Fruit fly (Drosophila melanogaster) whole organism, pupa: Measurements from ENCODE around the gene CG44227.

Experiments used
- CG10348 ChIP-seq: fragments of 200-800 bp; sonication (Bioruptor generic); IDR thresholded peaks from 2 replicates; pipeline ENCODE4 v1.3.6; 2022; ENCODE audit warnings: missing biosample characterization, missing genetic modification characterization
- CG12605 ChIP-seq: fragments of 200-800 bp; sonication (Bioruptor generic); IDR thresholded peaks from 2 replicates; pipeline ENCODE4 v1.3.6; 2022; ENCODE audit warnings: missing biosample characterization, missing genetic modification characterization
- CG13204 ChIP-seq: fragments of 200-800 bp; sonication (Bioruptor generic); optimal IDR thresholded peaks from 2 replicates; lab custom pipeline; 2018; ENCODE audit warnings: missing biosample characterization, mild to moderate bottlenecking, missing genetic modification characterization, moderate library complexity
- CG14655 ChIP-seq: fragments of 200-800 bp; sonication (Bioruptor generic); optimal IDR thresholded peaks from 3 replicates; lab custom pipeline; 2017; ENCODE audit warnings: mild to moderate bottlenecking, missing biosample characterization, missing genetic modification reagents, missing genetic modification characterization
- CG15710 ChIP-seq: fragments of 200-800 bp; sonication (Bioruptor generic); optimal IDR thresholded peaks from 2 replicates; lab custom pipeline; 2018; ENCODE audit warnings: missing biosample characterization, mild to moderate bottlenecking, missing genetic modification characterization, moderate library complexity
- CG17806 ChIP-seq: fragments of 200-800 bp; sonication (Bioruptor generic); optimal IDR thresholded peaks from 2 replicates; lab custom pipeline; 2018; ENCODE audit warnings: missing biosample characterization, mild to moderate bottlenecking, missing genetic modification characterization, moderate library complexity
- CG32121 ChIP-seq: fragments of 200-800 bp; sonication (Bioruptor generic); IDR thresholded peaks from 2 replicates; pipeline ENCODE4 v1.3.6; 2022; ENCODE audit warnings: missing biosample characterization, missing genetic modification characterization
- CG34367 ChIP-seq: fragments of 200-800 bp; sonication (Bioruptor generic); optimal IDR thresholded peaks from 2 replicates; lab custom pipeline; 2018; ENCODE audit warnings: missing biosample characterization, mild to moderate bottlenecking, missing genetic modification characterization
- CG4496 ChIP-seq: fragments of 200-800 bp; sonication (Bioruptor generic); IDR thresholded peaks from 3 replicates; pipeline ENCODE4 v1.3.6; 2022; ENCODE audit warnings: missing biosample characterization, missing genetic modification characterization
- CG8159 ChIP-seq: fragments of 200-800 bp; sonication (Bioruptor generic); optimal IDR thresholded peaks from 3 replicates; lab custom pipeline; 2018; ENCODE audit warnings: missing biosample characterization, mild to moderate bottlenecking, missing genetic modification characterization, moderate library complexity
- CG8301 ChIP-seq: fragments of 200-800 bp; sonication (Bioruptor generic); optimal IDR thresholded peaks from 2 replicates; lab custom pipeline; 2018; ENCODE audit warnings: missing biosample characterization, mild to moderate bottlenecking, missing genetic modification characterization
- CG9948 ChIP-seq: fragments of 200-800 bp; sonication (Bioruptor generic); optimal IDR thresholded peaks from 2 replicates; lab custom pipeline; 2018; ENCODE audit warnings: missing biosample characterization, mild to moderate bottlenecking, missing genetic modification characterization, moderate library complexity
- D1 ChIP-seq: fragments of 200-800 bp; sonication (Bioruptor generic); optimal IDR thresholded peaks from 2 replicates; lab custom pipeline; 2018; ENCODE audit warnings: missing biosample characterization, mild to moderate bottlenecking, missing genetic modification characterization, moderate library complexity
- EcR ChIP-seq: fragments of 200-800 bp; sonication (Bioruptor generic); optimal IDR thresholded peaks from 3 replicates; lab custom pipeline; 2019; ENCODE audit warnings: missing biosample characterization, missing genetic modification characterization, mild to moderate bottlenecking, moderate library complexity, missing genetic modification reagents
- Ets98B ChIP-seq: fragments of 200-800 bp; sonication (Bioruptor generic); IDR thresholded peaks from 2 replicates; pipeline ENCODE4 v1.3.6; 2022; ENCODE audit warnings: missing biosample characterization, missing genetic modification characterization
- Pif1A ChIP-seq: fragments of 200-800 bp; sonication (Bioruptor generic); optimal IDR thresholded peaks from 3 replicates; lab custom pipeline; 2016; ENCODE audit warnings: missing biosample characterization, missing genetic modification characterization
- Pif1B ChIP-seq: fragments of 200-800 bp; sonication (Bioruptor generic); optimal IDR thresholded peaks from 3 replicates; lab custom pipeline; 2016; ENCODE audit warnings: missing biosample characterization, missing genetic modification characterization
- Snoo ChIP-seq: fragments of 200-800 bp; sonication (Bioruptor generic); optimal IDR thresholded peaks from 3 replicates; lab custom pipeline; 2017; ENCODE audit warnings: missing biosample characterization, mild to moderate bottlenecking, missing genetic modification characterization, inconsistent platforms
- fd96Ca ChIP-seq: fragments of 200-800 bp; sonication (Bioruptor generic); IDR thresholded peaks from 3 replicates; pipeline ENCODE4 v1.3.6; 2022; ENCODE audit warnings: missing biosample characterization, missing genetic modification characterization
- gl ChIP-seq: fragments of 200-800 bp; sonication (Bioruptor generic); optimal IDR thresholded peaks from 2 replicates; lab custom pipeline; 2018; ENCODE audit warnings: missing biosample characterization, mild to moderate bottlenecking, missing genetic modification characterization
- rn ChIP-seq: fragments of 200-800 bp; sonication (Bioruptor generic); IDR thresholded peaks from 2 replicates; pipeline ENCODE4 v1.3.6; 2022; ENCODE audit warnings: missing biosample characterization, missing genetic modification characterization

Gene CG44227

DNA sequence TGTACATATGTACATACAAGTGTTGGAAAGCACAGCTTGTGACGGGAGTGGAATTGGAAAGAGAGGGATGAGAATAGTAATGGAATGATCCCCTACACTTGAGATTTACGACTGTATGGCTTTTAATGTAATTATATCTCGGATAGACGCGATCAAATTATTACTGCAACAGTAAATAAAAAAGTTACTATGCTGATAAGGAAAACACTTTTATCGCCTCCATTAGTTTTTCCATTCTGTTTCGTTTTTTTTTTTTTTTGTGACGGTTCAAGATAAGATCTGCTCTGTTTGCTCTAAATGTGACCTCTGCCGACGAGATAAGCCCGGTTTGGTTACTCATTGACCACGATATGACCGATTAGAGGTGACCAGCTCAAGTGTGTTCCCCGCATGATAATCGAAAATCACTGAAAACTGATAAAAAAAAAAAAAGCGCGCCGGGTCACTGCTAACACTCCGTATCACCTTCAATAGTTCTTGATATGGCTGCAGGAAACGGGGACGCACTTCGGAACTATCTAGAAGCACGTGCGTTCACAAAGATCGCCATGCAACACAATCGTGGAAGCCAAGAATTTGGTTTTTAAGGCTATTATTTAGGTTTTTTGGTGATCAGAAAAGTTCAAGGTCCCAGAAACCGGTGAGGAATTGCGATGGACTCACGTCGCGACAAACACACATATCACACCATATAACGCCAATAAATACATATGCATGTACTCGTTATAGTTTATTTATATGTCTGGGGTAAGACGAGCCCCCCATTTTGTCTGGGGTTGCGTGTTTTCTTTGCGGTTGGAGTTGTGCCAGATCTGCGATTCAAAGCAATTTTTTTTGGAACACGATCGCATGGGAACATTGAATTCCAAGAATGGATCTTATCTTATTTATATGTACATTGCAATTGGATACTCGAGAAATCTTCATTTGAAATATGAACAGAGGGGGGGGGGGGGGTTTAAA, 14.2 kb downstream of the CG44227 start, which contains the start of gene p:
TSS of gene p (minus strand) at position 156 of the 963 bp plus-strand sequence.
- TF ChIP-seq CG8301 (peak; percentile 49), CG32121 (GFP tag; lab: Robert Waterston, UW) (no peak), Pif1B (GFP tag; lab: Kevin White, UChicago) (peak; percentile 16), gl (tag; lab: Kevin White, UChicago) (peak; percentile 20), CG10348 (no peak), Snoo (tag; lab: Kevin White, UChicago) (no peak), CG15710 (tag; lab: Kevin White, UChicago) (peak; percentile 46), Pif1A (GFP tag; lab: Kevin White, UChicago) (peak; percentile 37), CG14655 (GFP tag; lab: Kevin White, UChicago) (peak; percentile 53), CG9948 (peak; percentile 46), CG8159 (peak; percentile 58), fd96Ca (no peak), CG12605 (peak; percentile 50; the same call in 1 of the 2 replicates), CG17806 (peak; percentile 49), rn (no peak), EcR (GFP tag; lab: Kevin White, UChicago) (no peak), D1 (tag; lab: Kevin White, UChicago) (peak; percentile 17), CG13204 (GFP tag; lab: Kevin White, UChicago) (no peak), CG4496 (GFP tag; lab: Robert Waterston, UW) (peak; percentile 42; the same call in 1 of the 3 replicates), CG34367 (tag; lab: Kevin White, UChicago) (peak; percentile 40), Ets98B (GFP tag; lab: Robert Waterston, UW) (peak; percentile 56)

DNA sequence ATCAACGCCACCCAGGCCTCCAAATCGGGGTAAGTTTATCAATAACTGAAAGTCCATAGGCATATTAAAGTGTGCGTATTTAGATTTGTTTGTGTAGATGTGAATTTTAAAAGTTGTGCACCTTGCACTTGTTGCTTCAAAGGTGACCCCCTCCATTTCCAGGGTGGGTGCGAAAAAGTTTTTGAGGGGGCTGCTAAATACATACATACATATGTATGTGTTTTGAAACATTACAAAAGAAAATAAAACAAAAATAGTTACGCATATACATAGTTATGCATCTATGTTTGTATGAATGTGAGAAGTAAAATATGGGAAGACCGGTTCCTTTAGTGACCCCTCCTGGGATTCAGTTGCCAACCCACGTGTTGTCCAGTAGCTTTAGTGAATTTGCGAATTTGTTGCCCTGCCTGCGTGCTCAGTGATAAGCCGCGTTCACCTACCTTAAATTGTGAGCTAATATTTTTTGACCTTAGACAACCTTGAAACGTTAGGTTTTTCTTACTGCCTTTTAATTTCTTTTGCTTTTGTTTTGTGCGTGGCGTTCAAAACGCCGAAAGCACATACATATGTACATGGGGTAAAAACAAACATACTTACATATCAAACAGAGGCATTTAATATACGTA, 15.0 kb downstream of the CG44227 start:
- TF ChIP-seq CG4496 (GFP tag; lab: Robert Waterston, UW) (peak; percentile 47; the same call in 1 of the 3 replicates), CG34367 (tag; lab: Kevin White, UChicago) (no peak), Pif1A (GFP tag; lab: Kevin White, UChicago) (peak; percentile 9), EcR (GFP tag; lab: Kevin White, UChicago) (peak; percentile 19), Ets98B (GFP tag; lab: Robert Waterston, UW) (peak; percentile 51), CG17806 (no peak), fd96Ca (peak; percentile 58; the same call in 2 of the 3 replicates), CG32121 (GFP tag; lab: Robert Waterston, UW) (peak; percentile 56; the same call in 1 of the 2 replicates), CG14655 (GFP tag; lab: Kevin White, UChicago) (no peak)
- TF ChIP-seq, all 21 proteins: peak for 6

DNA sequence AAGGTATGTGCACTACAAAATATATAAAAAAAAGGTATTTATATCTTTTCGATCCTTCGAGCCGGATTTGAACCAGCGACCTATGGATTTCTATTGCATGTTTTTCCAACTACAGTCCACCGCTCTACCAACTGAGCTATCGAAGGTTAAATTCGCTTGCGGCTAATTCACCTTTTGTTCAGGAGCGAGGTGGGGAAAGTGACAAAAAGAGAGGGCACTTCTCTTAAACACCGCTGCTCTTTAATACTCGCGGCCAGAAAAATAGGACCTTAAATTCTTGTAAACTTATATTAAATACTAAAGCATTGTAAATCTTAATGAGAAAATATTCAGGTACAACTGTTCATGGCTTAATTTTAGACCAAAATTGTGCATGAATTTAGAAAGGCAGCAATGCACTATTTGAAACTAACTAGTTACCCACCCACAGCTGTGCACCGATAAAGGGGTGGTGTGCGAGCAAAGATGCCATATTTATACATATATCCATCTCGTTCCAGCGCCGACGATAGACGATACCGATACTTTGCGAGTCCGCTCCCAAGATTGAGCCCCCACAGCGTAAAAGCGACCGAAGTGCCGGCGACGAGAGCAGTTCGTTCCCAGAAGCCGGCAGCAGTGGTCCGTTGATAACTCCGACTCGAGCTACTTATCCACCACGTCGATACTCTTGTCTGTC, 15.8 kb downstream of the CG44227 start:
- TF ChIP-seq Ets98B (GFP tag; lab: Robert Waterston, UW): peak; percentile 99
- peak; percentile 99 for TF ChIP-seq CG8301
- peak; percentile 98 for TF ChIP-seq CG12605
- TF ChIP-seq Snoo (tag; lab: Kevin White, UChicago): peak; percentile 97
- peak; percentile 97 for TF ChIP-seq CG32121 (GFP tag; lab: Robert Waterston, UW)
- peak; percentile 99 for TF ChIP-seq Pif1A (GFP tag; lab: Kevin White, UChicago)
- TF ChIP-seq CG13204 (GFP tag; lab: Kevin White, UChicago): peak; percentile 94
- peak; percentile 99 for TF ChIP-seq Pif1B (GFP tag; lab: Kevin White, UChicago)
- TF ChIP-seq CG8159: peak; percentile 98
- TF ChIP-seq EcR (GFP tag; lab: Kevin White, UChicago): peak; percentile 45
- peak; percentile 86 for TF ChIP-seq D1 (tag; lab: Kevin White, UChicago)
- TF ChIP-seq CG4496 (GFP tag; lab: Robert Waterston, UW): peak; percentile 99
- peak; percentile 98 for TF ChIP-seq CG17806
- TF ChIP-seq rn: peak; percentile 92
- TF ChIP-seq gl (tag; lab: Kevin White, UChicago): peak; percentile 96
- TF ChIP-seq fd96Ca: peak; percentile 97
- TF ChIP-seq CG10348: peak; percentile 89
- peak; percentile 98 for TF ChIP-seq CG9948
- peak; percentile 98 for TF ChIP-seq CG34367 (tag; lab: Kevin White, UChicago)
- TF ChIP-seq CG15710 (tag; lab: Kevin White, UChicago): peak; percentile 97
- TF ChIP-seq CG14655 (GFP tag; lab: Kevin White, UChicago): peak; percentile 98

DNA sequence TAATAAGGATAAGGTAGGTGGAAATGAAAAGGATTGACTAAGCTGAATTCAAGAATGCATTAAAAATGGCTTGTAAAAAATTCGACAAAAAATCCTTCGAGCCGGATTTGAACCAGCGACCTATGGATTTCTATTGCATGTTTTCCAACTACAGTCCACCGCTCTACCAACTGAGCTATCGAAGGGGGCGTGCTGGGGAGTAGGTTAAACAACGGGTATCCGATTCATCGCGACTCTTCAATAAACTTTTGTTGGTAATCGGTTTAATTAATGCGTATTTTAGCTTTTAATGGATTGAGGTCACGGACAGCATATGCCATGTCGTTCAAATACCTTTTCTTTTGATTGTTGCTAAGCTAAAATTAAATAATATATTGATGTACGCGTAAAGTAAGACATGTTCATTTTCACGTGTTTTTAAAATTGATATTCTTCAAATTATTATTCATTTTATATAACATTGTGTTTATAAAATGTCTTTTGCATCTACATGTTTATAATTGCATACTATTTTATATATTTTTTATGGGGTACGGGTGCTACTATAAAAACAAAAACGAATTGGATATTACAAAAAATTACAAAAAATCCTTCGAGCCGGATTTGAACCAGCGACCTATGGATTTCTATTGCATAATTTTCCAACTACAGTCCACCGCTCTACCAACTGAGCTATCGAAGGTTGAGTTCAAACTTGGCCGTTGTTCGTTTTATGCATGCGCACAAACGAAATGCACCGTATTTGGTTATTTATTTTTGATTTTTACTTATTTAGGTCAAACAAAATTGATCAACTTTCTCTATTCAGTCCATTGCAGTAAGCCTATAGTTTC, 16.7 kb downstream of the CG44227 start:
- TF ChIP-seq Pif1B (GFP tag; lab: Kevin White, UChicago) (no peak), Ets98B (GFP tag; lab: Robert Waterston, UW) (0 out of 2 replicates have a peak, but pooled peaks have one; percentile 3), CG4496 (GFP tag; lab: Robert Waterston, UW) (no peak), EcR (GFP tag; lab: Kevin White, UChicago) (peak; percentile 28), gl (tag; lab: Kevin White, UChicago) (no peak)
